Worm (Caenorhabditis elegans) whole organism, L1 larva: ENCODE results near the gene sur-5.

Source experiments
- nhr-76 ChIP-seq: sonication (generic microtip); optimal IDR thresholded peaks from 2 replicates; lab custom pipeline; 2017; ENCODE audit warnings: missing biosample characterization, missing genetic modification characterization
- nhr-77 ChIP-seq: fragments of 150-350 bp; optimal IDR thresholded peaks from 2 replicates; lab custom pipeline; 2014; ENCODE audit warnings: missing biosample characterization, missing genetic modification characterization
- xbp-1 ChIP-seq: sonication (generic microtip); optimal IDR thresholded peaks from 2 replicates; lab custom pipeline; 2016; ENCODE audit warnings: missing genetic modification characterization, missing compliant biosample characterization

ce11 chrX:7283136-7283535, 22.2 kb downstream of the sur-5 start:
- TF ChIP-seq xbp-1 (tag; lab: Kevin White, UChicago) (no peak), nhr-76 (tag; lab: Kevin White, UChicago) (no peak), nhr-77 (tag; lab: Kevin White, UChicago) (no peak)
